Worm (Caenorhabditis elegans): ENCODE data around the gene W03F9.4.
A peak's percentile ranks its signal among the peaks of the same experiment; 100 is the strongest.

Gene W03F9.4

DNA sequence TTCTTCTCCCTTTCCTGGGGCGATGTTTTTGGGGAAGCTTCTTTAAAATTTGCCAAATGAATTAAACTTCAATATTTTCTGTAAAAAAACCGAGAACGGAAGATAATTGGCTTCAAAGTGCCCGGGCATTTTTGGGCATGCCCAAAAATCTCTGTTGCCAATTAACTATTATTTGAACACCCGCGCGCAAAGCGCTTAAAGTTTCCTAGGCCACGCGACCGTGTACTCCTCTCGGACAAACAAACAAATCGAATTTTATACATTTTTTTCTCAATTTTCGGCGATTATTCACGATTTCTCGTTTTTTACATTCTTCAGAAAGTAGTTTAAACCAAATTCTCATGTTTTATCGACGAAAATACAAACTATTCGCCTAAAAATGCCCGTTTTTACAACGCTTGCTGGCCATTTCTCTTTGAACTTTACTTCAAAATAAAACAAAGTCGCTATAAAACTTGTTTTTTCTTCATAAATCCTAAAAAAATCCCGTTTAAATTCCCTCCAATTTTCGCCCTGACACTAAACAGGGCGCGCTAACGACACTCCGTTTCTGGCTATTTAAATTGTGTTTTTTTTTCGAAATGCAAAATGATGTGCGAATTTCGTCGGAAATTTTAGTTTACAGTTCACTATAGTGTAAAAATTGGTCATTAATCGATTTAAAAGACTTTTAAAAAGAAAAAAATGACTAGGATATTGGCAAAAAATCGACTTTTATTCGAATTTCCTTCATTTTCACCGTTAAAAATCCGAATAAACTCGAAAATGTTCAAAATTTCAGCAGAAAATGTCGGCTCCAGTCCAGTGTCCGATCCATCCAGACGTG, 5.1 kb upstream of the W03F9.4 start, which contains the start of gene ttb-1 (continued):
- TF ChIP-seq elt-2 (tag; optimal IDR thresholded peaks at IDR 0.05) (peak; percentile 23), ceh-14 (tag; optimal IDR thresholded peaks at IDR 0.05) (no peak), hlh-15 (tag; optimal IDR thresholded peaks at IDR 0.05) (no peak), eyg-1 (tag; optimal IDR thresholded peaks at IDR 0.05) (no peak), ahr-1 (tag; optimal IDR thresholded peaks at IDR 0.05) (no peak), unc-42 (tag; optimal IDR thresholded peaks at IDR 0.05) (peak; percentile 39), dve-1 (tag; optimal IDR thresholded peaks at IDR 0.05) (no peak), ttx-3 (tag; optimal IDR thresholded peaks at IDR 0.05) (no peak), ceh-30 (tag; optimal IDR thresholded peaks at IDR 0.05) (no peak), unc-3 (GFP tag; conservative IDR thresholded peaks at IDR 0.05) (no peak), unc-3 (tag; optimal IDR thresholded peaks at IDR 0.05) (no peak), pha-2 (tag; optimal IDR thresholded peaks at IDR 0.05) (no peak), hlh-8 (tag; optimal IDR thresholded peaks at IDR 0.05) (peak; percentile 14), C38D4.7 (GFP tag; optimal IDR thresholded peaks at IDR 0.05) (no peak), madf-2 (tag; optimal IDR thresholded peaks at IDR 0.05) (no peak), lin-11 (tag; optimal IDR thresholded peaks at IDR 0.05) (no peak), tbx-2 (tag; optimal IDR thresholded peaks at IDR 0.05) (peak; percentile 19), ceh-45 (GFP tag; IDR thresholded peaks at IDR 0.05) (no peak), ceh-2 (tag; optimal IDR thresholded peaks at IDR 0.05) (peak; percentile 80), hlh-30 (tag; optimal IDR thresholded peaks at IDR 0.05; ENCODE audit: insufficient read depth) (no peak), pqm-1 (tag; optimal IDR thresholded peaks at IDR 0.05) (no peak), lim-6 (tag; optimal IDR thresholded peaks at IDR 0.05) (no peak), odd-2 (tag; optimal IDR thresholded peaks at IDR 0.05) (no peak), syd-9 (tag; optimal IDR thresholded peaks at IDR 0.05) (no peak)

DNA sequence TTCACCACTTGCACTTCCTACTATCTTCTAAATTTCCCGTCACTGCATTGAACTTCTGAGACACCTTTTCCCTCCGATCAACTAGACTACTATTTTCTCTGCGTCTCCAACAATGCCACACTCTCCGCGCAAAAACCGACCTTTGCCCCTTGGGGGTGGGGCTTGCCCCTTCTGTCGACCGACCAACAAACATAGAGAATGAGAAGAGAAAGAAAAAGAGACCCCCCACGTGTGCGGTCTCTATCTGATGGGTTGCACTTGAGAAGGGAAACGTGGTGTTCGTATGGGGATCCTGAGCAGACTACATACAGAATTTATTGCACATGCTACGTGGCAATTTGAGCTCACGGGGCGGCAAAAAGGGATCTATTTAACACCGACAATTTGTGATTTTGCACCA, 4.0 kb upstream of the W03F9.4 start:
- TF ChIP-seq hlh-30 (tag; optimal IDR thresholded peaks at IDR 0.05; ENCODE audit: insufficient read depth) = peak; percentile 67
- peak; percentile 35 for TF ChIP-seq rnt-1 (tag; optimal IDR thresholded peaks at IDR 0.05)
- no peak for TF ChIP-seq ahr-1 (tag; optimal IDR thresholded peaks at IDR 0.05)
- peak; percentile 56 for TF ChIP-seq tbx-2 (tag; optimal IDR thresholded peaks at IDR 0.05)
- TF ChIP-seq lim-6 (tag; optimal IDR thresholded peaks at IDR 0.05) = no peak
- no peak for TF ChIP-seq ceh-30 (tag; optimal IDR thresholded peaks at IDR 0.05)
- TF ChIP-seq fkh-6 (tag; optimal IDR thresholded peaks at IDR 0.05) = peak; percentile 31
- TF ChIP-seq pha-4 (tag; optimal IDR thresholded peaks at IDR 0.05) = no peak
- TF ChIP-seq nhr-11 (tag; optimal IDR thresholded peaks at IDR 0.05) = no peak
- TF ChIP-seq pag-3 (tag; optimal IDR thresholded peaks at IDR 0.05; ENCODE audit: borderline replicate concordance) = no peak
- TF ChIP-seq madf-2 (tag; optimal IDR thresholded peaks at IDR 0.05) = no peak
- no peak for TF ChIP-seq nhr-232 (tag; optimal IDR thresholded peaks at IDR 0.05)
- no peak for TF ChIP-seq ceh-9 (tag; optimal IDR thresholded peaks at IDR 0.05)
- TF ChIP-seq dmd-4 (tag; optimal IDR thresholded peaks at IDR 0.05; ENCODE audit: borderline replicate concordance) = no peak
- TF ChIP-seq dve-1 (tag; optimal IDR thresholded peaks at IDR 0.05) = no peak
- TF ChIP-seq syd-9 (tag; optimal IDR thresholded peaks at IDR 0.05) = no peak
- TF ChIP-seq ceh-34 (tag; optimal IDR thresholded peaks at IDR 0.05) = peak; percentile 46
- peak; percentile 58 for TF ChIP-seq ref-2 (tag; optimal IDR thresholded peaks at IDR 0.05)
- no peak for TF ChIP-seq che-1 (tag; optimal IDR thresholded peaks at IDR 0.05)
- TF ChIP-seq ceh-18 (tag; optimal IDR thresholded peaks at IDR 0.05) = peak; percentile 27
- no peak for TF ChIP-seq hlh-15 (tag; optimal IDR thresholded peaks at IDR 0.05)
- TF ChIP-seq hlh-6 (tag; optimal IDR thresholded peaks at IDR 0.05) = no peak
- TF ChIP-seq unc-42 (tag; optimal IDR thresholded peaks at IDR 0.05) = no peak
- no peak for TF ChIP-seq elt-2 (tag; optimal IDR thresholded peaks at IDR 0.05)
- peak; percentile 54 for TF ChIP-seq ceh-31 (tag; optimal IDR thresholded peaks at IDR 0.05)
- TF ChIP-seq sox-2 (GFP tag; IDR thresholded peaks at IDR 0.05) = no peak
- peak; percentile 8 for TF ChIP-seq fax-1 (tag; optimal IDR thresholded peaks at IDR 0.05)
- TF ChIP-seq ceh-48 (tag; optimal IDR thresholded peaks at IDR 0.05) = no peak
- TF ChIP-seq fkh-10 (GFP tag; optimal IDR thresholded peaks at IDR 0.05) = no peak
- peak; percentile 61 for TF ChIP-seq sdc-2 (tag; optimal IDR thresholded peaks at IDR 0.05)
- TF ChIP-seq C08G9.2 (tag; optimal IDR thresholded peaks at IDR 0.05) = no peak
- no peak for TF ChIP-seq pqm-1 (tag; optimal IDR thresholded peaks at IDR 0.05)
- peak; percentile 38 for TF ChIP-seq ceh-2 (tag; optimal IDR thresholded peaks at IDR 0.05)
- TF ChIP-seq nfya-1 (tag; optimal IDR thresholded peaks at IDR 0.05) = peak; percentile 52
- no peak for TF ChIP-seq hlh-13 (GFP tag; optimal IDR thresholded peaks at IDR 0.05)
- no peak for TF ChIP-seq ceh-19 (GFP tag; optimal IDR thresholded peaks at IDR 0.05)

Data from whole organism, late embryonic.